Worm (Caenorhabditis elegans) whole organism, late embryonic: ENCODE results near the gene Y37E11AL.2.

Experiments used
- ama-1 ChIP-seq: fragments of 150-350 bp; optimal IDR thresholded peaks from 2 replicates; lab custom pipeline; 2014
- elt-2 ChIP-seq: sonication (generic microtip); optimal IDR thresholded peaks from 2 replicates; lab custom pipeline; 2016; ENCODE audit warnings: missing genetic modification reagents, missing genetic modification characterization, missing compliant biosample characterization
- eyg-1 ChIP-seq: sonication (generic microtip); optimal IDR thresholded peaks from 2 replicates; lab custom pipeline; 2016; ENCODE audit warnings: missing genotype, missing genetic modification characterization, missing compliant biosample characterization
- mec-3 ChIP-seq: sonication (generic microtip); optimal IDR thresholded peaks from 2 replicates; lab custom pipeline; 2016; ENCODE audit warnings: borderline replicate concordance, missing genetic modification characterization, missing compliant biosample characterization
- npax-4 ChIP-seq: sonication (generic microtip); optimal IDR thresholded peaks from 2 replicates; lab custom pipeline; 2016; ENCODE audit warnings: missing genetic modification characterization, missing compliant biosample characterization
- pqm-1 ChIP-seq: sonication (generic microtip); optimal IDR thresholded peaks from 2 replicates; lab custom pipeline; 2016; ENCODE audit warnings: missing genetic modification characterization, missing compliant biosample characterization
- ref-2 ChIP-seq: sonication (generic microtip); optimal IDR thresholded peaks from 2 replicates; lab custom pipeline; 2016; ENCODE audit warnings: missing genetic modification characterization, missing compliant biosample characterization

ce11 chrIV:3698201-3698600 lies at the start of gene Y37E11AL.2:
- no peak for TF ChIP-seq pqm-1 (tag; lab: Kevin White, UChicago)
- no peak for TF ChIP-seq elt-2 (tag; lab: Kevin White, UChicago)
- TF ChIP-seq eyg-1 (tag; lab: Kevin White, UChicago) = no peak
- no peak for TF ChIP-seq npax-4 (tag; lab: Kevin White, UChicago)
- no peak for TF ChIP-seq mec-3 (tag; lab: Kevin White, UChicago)
- no peak for TF ChIP-seq ama-1 (lab: Kevin White, UChicago)
- TF ChIP-seq ref-2 = no peak
